Worm (Caenorhabditis elegans) whole organism, early embryonic: ENCODE results near the gene vap-1.

Source experiments
- ama-1 ChIP-seq: fragments of 150-350 bp; optimal IDR thresholded peaks from 2 replicates; lab custom pipeline; 2014
- ceh-36 ChIP-seq: sonication (generic microtip); optimal IDR thresholded peaks from 2 replicates; lab custom pipeline; 2016; ENCODE audit warnings: missing genetic modification characterization, inconsistent platforms, missing compliant biosample characterization
- hnd-1 ChIP-seq: sonication (generic microtip); optimal IDR thresholded peaks from 2 replicates; lab custom pipeline; 2016; ENCODE audit warnings: missing genetic modification characterization, missing compliant biosample characterization
- tbx-11 ChIP-seq: fragments of 200-800 bp; sonication (Bioruptor generic); IDR thresholded peaks from 2 replicates; pipeline ENCODE4 v1.3.6; 2022; ENCODE audit warnings: missing genetic modification characterization, missing compliant biosample characterization
- tbx-37 ChIP-seq: fragments of 200-800 bp; sonication (Bioruptor generic); conservative IDR thresholded peaks from 2 replicates; pipeline ENCODE4 v1.3.6; 2022; ENCODE audit warnings: missing genetic modification reagents, missing genetic modification characterization, missing compliant biosample characterization

DNA sequence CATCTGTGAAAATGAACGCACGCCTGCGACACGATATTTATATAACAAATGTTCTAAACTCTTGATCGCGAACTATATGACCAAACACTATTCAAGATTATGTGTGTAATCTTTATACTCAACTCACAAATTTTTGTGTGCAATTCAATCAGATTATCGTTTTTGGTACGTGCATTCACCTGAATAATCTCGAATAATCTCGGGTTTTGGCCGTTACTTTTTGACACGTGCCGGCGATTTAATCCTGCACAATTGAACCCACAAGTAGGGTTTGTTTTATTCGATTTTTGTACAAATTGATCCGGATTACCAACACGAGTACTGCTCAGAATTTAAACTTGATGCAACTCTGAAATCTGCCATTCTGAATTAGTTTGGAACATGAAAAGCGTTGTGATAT lies at the start of gene vap-1, which contains the start of gene F11C7.2:
- TF ChIP-seq tbx-11 (GFP tag; lab: Robert Waterston, UW) (no peak), ama-1 (no peak), tbx-37 (GFP tag; lab: Robert Waterston, UW) (no peak), hnd-1 (tag; lab: Kevin White, UChicago) (no peak), ceh-36 (tag; lab: Kevin White, UChicago) (no peak)
